Worm (Caenorhabditis elegans) whole organism, mixed stage, embryonic: ENCODE results near the gene C37C3.1.

Experiments
- bed-3 ChIP-seq: fragments of 200-800 bp; sonication (Bioruptor generic); optimal IDR thresholded peaks from 3 replicates; lab custom pipeline; 2018; ENCODE audit warnings: mild to moderate bottlenecking, missing genetic modification characterization, moderate library complexity, missing compliant biosample characterization
- ces-1 ChIP-seq: fragments of 150-350 bp; optimal IDR thresholded peaks from 2 replicates; lab custom pipeline; 2014; ENCODE audit warnings: missing biosample characterization, missing genetic modification reagents, missing genetic modification characterization
- unc-39 ChIP-seq: fragments of 150-350 bp; optimal IDR thresholded peaks from 2 replicates; lab custom pipeline; 2014; ENCODE audit warnings: missing biosample characterization, missing genetic modification characterization
- ztf-11 ChIP-seq: fragments of 150-350 bp; optimal IDR thresholded peaks from 2 replicates; lab custom pipeline; 2014; ENCODE audit warnings: missing biosample characterization, missing genetic modification characterization

ce11 chrV:7847170-7847569, 10.6 kb upstream of the C37C3.1 start, which contains the start of gene memo-1:
- no peak for TF ChIP-seq bed-3 (GFP tag; lab: Kevin White, UChicago)
- TF ChIP-seq unc-39, result no peak
- TF ChIP-seq ces-1 (GFP tag; lab: Kevin White, UChicago), result no peak
- TF ChIP-seq ztf-11, result no peak
